Fruit fly (Drosophila melanogaster) whole organism, embryonic: ENCODE measurements around the gene Jhbp7.

Experiments used
- Antp ChIP-seq: fragments of 200-800 bp; sonication (Bioruptor generic); optimal IDR thresholded peaks from 3 replicates; lab custom pipeline; 2016; ENCODE audit warnings: missing biosample characterization, missing genetic modification characterization
- BtbVII ChIP-seq: fragments of 200-800 bp; sonication (Bioruptor generic); optimal IDR thresholded peaks from 3 replicates; lab custom pipeline; 2017; ENCODE audit warnings: missing biosample characterization, mild to moderate bottlenecking, missing genetic modification characterization
- CG10147 ChIP-seq: fragments of 200-800 bp; sonication (Bioruptor generic); optimal IDR thresholded peaks from 2 replicates; lab custom pipeline; 2019; ENCODE audit warnings: missing biosample characterization, mild to moderate bottlenecking, missing genetic modification characterization, moderate library complexity
- CG10267 ChIP-seq: fragments of 200-800 bp; sonication (Bioruptor generic); optimal IDR thresholded peaks from 2 replicates; lab custom pipeline; 2018; ENCODE audit warnings: missing biosample characterization, mild to moderate bottlenecking, missing genetic modification characterization, moderate library complexity
- CG11093 ChIP-seq: fragments of 200-800 bp; sonication (Bioruptor generic); IDR thresholded peaks from 3 replicates; pipeline ENCODE4 v1.3.6; 2022; ENCODE audit warnings: missing biosample characterization, missing genetic modification characterization
- CG11504 ChIP-seq: fragments of 200-800 bp; sonication (Bioruptor generic); optimal IDR thresholded peaks from 3 replicates; lab custom pipeline; 2019; ENCODE audit warnings: missing biosample characterization, mild to moderate bottlenecking, missing genetic modification characterization, moderate library complexity
- CG13296 ChIP-seq: fragments of 200-800 bp; sonication (Bioruptor generic); optimal IDR thresholded peaks from 3 replicates; lab custom pipeline; 2018; ENCODE audit warnings: missing biosample characterization, mild to moderate bottlenecking, missing genetic modification characterization
- CG13894 ChIP-seq: fragments of 200-800 bp; sonication (Bioruptor generic); optimal IDR thresholded peaks from 3 replicates; lab custom pipeline; 2018; ENCODE audit warnings: missing biosample characterization, mild to moderate bottlenecking, missing genetic modification characterization, moderate library complexity
- CG17612 ChIP-seq: fragments of 200-800 bp; sonication (Bioruptor generic); IDR thresholded peaks from 2 replicates; pipeline ENCODE4 v1.3.6; 2022; ENCODE audit warnings: missing biosample characterization, missing genetic modification characterization
- CG18262 ChIP-seq: fragments of 200-800 bp; optimal IDR thresholded peaks from 3 replicates; lab custom pipeline; 2019; ENCODE audit warnings: missing biosample characterization, mild to moderate bottlenecking, missing genetic modification characterization, moderate library complexity
- CG1832 ChIP-seq: fragments of 200-800 bp; sonication (Bioruptor generic); optimal IDR thresholded peaks from 2 replicates; lab custom pipeline; 2017; ENCODE audit warnings: missing biosample characterization, mild to moderate bottlenecking, missing genetic modification characterization, inconsistent platforms
- CG34376 ChIP-seq: fragments of 200-800 bp; sonication (Bioruptor generic); optimal IDR thresholded peaks from 2 replicates; lab custom pipeline; 2018; ENCODE audit warnings: missing biosample characterization, mild to moderate bottlenecking, missing genetic modification characterization
- CG7271 ChIP-seq: fragments of 200-800 bp; sonication (Bioruptor generic); optimal IDR thresholded peaks from 2 replicates; lab custom pipeline; 2018; ENCODE audit warnings: missing biosample characterization, mild to moderate bottlenecking, missing genetic modification characterization, moderate library complexity
- CG7372 ChIP-seq: fragments of 200-800 bp; sonication (Bioruptor generic); IDR thresholded peaks from 2 replicates; pipeline ENCODE4 v1.3.6; 2022; ENCODE audit warnings: missing biosample characterization, missing genetic modification characterization
- CG7839 ChIP-seq: fragments of 200-800 bp; sonication (Bioruptor generic); optimal IDR thresholded peaks from 3 replicates; lab custom pipeline; 2018; ENCODE audit warnings: missing biosample characterization, mild to moderate bottlenecking, missing genetic modification characterization, moderate library complexity
- CG7928 ChIP-seq: fragments of 200-800 bp; sonication (Bioruptor generic); optimal IDR thresholded peaks from 2 replicates; lab custom pipeline; 2017; ENCODE audit warnings: missing biosample characterization, mild to moderate bottlenecking, missing genetic modification characterization
- CG7963 ChIP-seq: fragments of 200-800 bp; sonication (Bioruptor generic); IDR thresholded peaks from 3 replicates; pipeline ENCODE4 v1.3.6; 2022; ENCODE audit warnings: missing biosample characterization, missing genetic modification characterization; ENCODE audit not compliant: partially characterized antibody
- CG7987 ChIP-seq: fragments of 200-800 bp; sonication (Bioruptor generic); optimal IDR thresholded peaks from 2 replicates; lab custom pipeline; 2018; ENCODE audit warnings: missing biosample characterization, mild to moderate bottlenecking, missing genetic modification characterization, moderate library complexity
- CG8924 ChIP-seq: fragments of 200-800 bp; optimal IDR thresholded peaks from 3 replicates; lab custom pipeline; 2019; ENCODE audit warnings: missing biosample characterization, mild to moderate bottlenecking, missing genetic modification characterization, moderate library complexity
- CTCF ChIP-seq: fragments of 200-800 bp; sonication (Bioruptor generic); optimal IDR thresholded peaks from 2 replicates; lab custom pipeline; 2017; ENCODE audit warnings: missing biosample characterization, mild to moderate bottlenecking, missing genetic modification characterization, moderate library complexity
- Dll ChIP-seq: fragments of 200-800 bp; sonication (Bioruptor generic); IDR thresholded peaks from 4 replicates; pipeline ENCODE4 v1.3.6; 2022; ENCODE audit warnings: missing biosample characterization, missing genetic modification characterization; ENCODE audit not compliant: partially characterized antibody
- H2.0 ChIP-seq: fragments of 200-800 bp; sonication (Bioruptor generic); IDR thresholded peaks from 2 replicates; pipeline ENCODE4 v1.3.6; 2022; ENCODE audit warnings: missing biosample characterization, missing genetic modification characterization
- HHEX ChIP-seq: fragments of 200-800 bp; sonication (Bioruptor generic); optimal IDR thresholded peaks from 3 replicates; lab custom pipeline; 2017; ENCODE audit warnings: missing biosample characterization, mild to moderate bottlenecking, missing genetic modification characterization, missing genetic modification reagents
- HmgD ChIP-seq: fragments of 200-800 bp; sonication (Bioruptor generic); optimal IDR thresholded peaks from 3 replicates; lab custom pipeline; 2016; ENCODE audit warnings: missing biosample characterization, missing genetic modification characterization
- Hr51 ChIP-seq, 2 experiments: fragments of 200-800 bp; sonication (Bioruptor generic); optimal IDR thresholded peaks; 2 replicates in 1 of 2; 3 replicates in 1 of 2; lab custom pipeline; 2016 to 2018; ENCODE audit warnings: missing biosample characterization in 2 of 2, missing genetic modification characterization in 2 of 2, mild to moderate bottlenecking in 1 of 2, moderate library complexity in 1 of 2
- Lim3 ChIP-seq: fragments of 200-800 bp; sonication (Bioruptor generic); IDR thresholded peaks from 2 replicates; pipeline ENCODE4 v1.3.6; 2022; ENCODE audit warnings: missing biosample characterization, missing genetic modification characterization
- Nf-YC ChIP-seq: fragments of 200-800 bp; optimal IDR thresholded peaks from 3 replicates; lab custom pipeline; 2019; ENCODE audit warnings: missing biosample characterization, mild to moderate bottlenecking, missing genetic modification characterization, moderate library complexity
- Rfx ChIP-seq: fragments of 200-800 bp; sonication (Bioruptor generic); IDR thresholded peaks from 2 replicates; pipeline ENCODE4 v1.3.6; 2022; ENCODE audit warnings: missing biosample characterization, missing genetic modification characterization
- Sry-β ChIP-seq: fragments of 200-800 bp; sonication (Bioruptor generic); optimal IDR thresholded peaks from 2 replicates; lab custom pipeline; 2018; ENCODE audit warnings: missing biosample characterization, mild to moderate bottlenecking, missing genetic modification characterization, moderate library complexity
- Ssrp ChIP-seq: fragments of 200-800 bp; sonication (Bioruptor generic); optimal IDR thresholded peaks from 2 replicates; lab custom pipeline; 2018; ENCODE audit warnings: missing biosample characterization, mild to moderate bottlenecking, missing genetic modification characterization, moderate library complexity
- Usf ChIP-seq: fragments of 200-800 bp; sonication (Bioruptor generic); optimal IDR thresholded peaks from 2 replicates; lab custom pipeline; 2017; ENCODE audit warnings: missing genotype, missing biosample characterization, missing genetic modification characterization
- Vsx1 ChIP-seq: fragments of 200-800 bp; sonication (Bioruptor generic); optimal IDR thresholded peaks from 2 replicates; lab custom pipeline; 2017; ENCODE audit warnings: missing biosample characterization, mild to moderate bottlenecking, missing genetic modification characterization, missing genetic modification reagents
- ara ChIP-seq: fragments of 200-800 bp; sonication (Bioruptor generic); IDR thresholded peaks from 2 replicates; pipeline ENCODE4 v1.3.6; 2022; ENCODE audit warnings: missing biosample characterization, missing genetic modification characterization
- cad ChIP-seq: fragments of >200 bp; optimal IDR thresholded peaks from 2 replicates; lab custom pipeline; 2017; ENCODE audit warnings: missing biosample characterization, missing genetic modification characterization
- cas ChIP-seq: fragments of 200-800 bp; sonication (Bioruptor generic); IDR thresholded peaks from 2 replicates; pipeline ENCODE4 v1.3.6; 2022; ENCODE audit warnings: missing biosample characterization, missing genetic modification characterization
- chn ChIP-seq: fragments of 200-800 bp; sonication (Bioruptor generic); optimal IDR thresholded peaks from 2 replicates; lab custom pipeline; 2016; ENCODE audit warnings: missing biosample characterization, missing genetic modification characterization
- disco-r ChIP-seq: fragments of 200-800 bp; sonication (Bioruptor generic); optimal IDR thresholded peaks from 2 replicates; lab custom pipeline; 2016; ENCODE audit warnings: missing biosample characterization, missing genetic modification characterization
- gt ChIP-seq: fragments of 200-800 bp; sonication (Bioruptor generic); IDR thresholded peaks from 2 replicates; pipeline ENCODE4 v1.3.6; 2022; ENCODE audit warnings: missing biosample characterization, missing genetic modification characterization
- hbn ChIP-seq: fragments of 200-800 bp; sonication (Bioruptor generic); IDR thresholded peaks from 2 replicates; pipeline ENCODE4 v1.3.6; 2022; ENCODE audit warnings: missing biosample characterization, missing genetic modification characterization; ENCODE audit not compliant: partially characterized antibody
- hkb ChIP-seq, 2 experiments: fragments of 200-800 bp in 1 of 2; fragments of >200 bp in 1 of 2; sonication (Bioruptor generic) in 1 of 2; IDR thresholded peaks in 1 of 2; optimal IDR thresholded peaks in 1 of 2; 2 replicates each; pipeline versions ENCODE4 v1.3.6 to Lab custom; 2017 to 2022; ENCODE audit warnings: missing biosample characterization in 1 of 2, missing genetic modification characterization in 1 of 2
- ind ChIP-seq: fragments of 200-800 bp; sonication (Bioruptor generic); optimal IDR thresholded peaks from 3 replicates; lab custom pipeline; 2016; ENCODE audit warnings: missing biosample characterization, missing genetic modification characterization
- ken ChIP-seq: fragments of 200-800 bp; sonication (Bioruptor generic); IDR thresholded peaks from 3 replicates; pipeline ENCODE4 v1.3.6; 2022; ENCODE audit warnings: missing biosample characterization, missing genetic modification characterization
- lilli ChIP-seq: fragments of 200-800 bp; sonication (Bioruptor generic); optimal IDR thresholded peaks from 3 replicates; lab custom pipeline; 2016; ENCODE audit warnings: missing biosample characterization, missing genetic modification characterization
- lmd ChIP-seq: fragments of 200-800 bp; sonication (Bioruptor generic); IDR thresholded peaks from 2 replicates; pipeline ENCODE4 v1.3.6; 2022; ENCODE audit warnings: missing biosample characterization, missing genetic modification characterization
- lola ChIP-seq, 3 experiments: fragments of >200 bp in 2 of 3; fragments of 200-800 bp in 1 of 3; sonication (Bioruptor generic) in 1 of 3; optimal IDR thresholded peaks; 2 replicates each; lab custom pipeline; 2017 to 2019; ENCODE audit warnings: missing biosample characterization in 3 of 3, missing genetic modification characterization in 3 of 3, mild to moderate bottlenecking in 1 of 3, moderate library complexity in 1 of 3
- psq ChIP-seq: fragments of 200-800 bp; sonication (Bioruptor generic); optimal IDR thresholded peaks from 2 replicates; lab custom pipeline; 2017; ENCODE audit warnings: missing biosample characterization, missing genetic modification characterization
- shn ChIP-seq: fragments of 200-800 bp; sonication (Bioruptor generic); optimal IDR thresholded peaks from 3 replicates; lab custom pipeline; 2016; ENCODE audit warnings: missing biosample characterization, missing genetic modification characterization
- slbo ChIP-seq: fragments of 200-800 bp; sonication (Bioruptor generic); IDR thresholded peaks from 2 replicates; pipeline ENCODE4 v1.3.6; 2022; ENCODE audit warnings: missing biosample characterization, missing genetic modification characterization
- ssp ChIP-seq: fragments of 200-800 bp; sonication (Bioruptor generic); IDR thresholded peaks from 2 replicates; pipeline ENCODE4 v1.3.6; 2022; ENCODE audit warnings: missing biosample characterization, missing genetic modification characterization
- tap ChIP-seq: fragments of 200-800 bp; optimal IDR thresholded peaks from 3 replicates; lab custom pipeline; 2019; ENCODE audit warnings: missing biosample characterization, mild to moderate bottlenecking, missing genetic modification characterization, moderate library complexity
- twi ChIP-seq: fragments of 200-800 bp; optimal IDR thresholded peaks from 2 replicates; lab custom pipeline; 2019; ENCODE audit warnings: missing biosample characterization, mild to moderate bottlenecking, missing genetic modification characterization, moderate library complexity

The Jhbp7 gene

DNA sequence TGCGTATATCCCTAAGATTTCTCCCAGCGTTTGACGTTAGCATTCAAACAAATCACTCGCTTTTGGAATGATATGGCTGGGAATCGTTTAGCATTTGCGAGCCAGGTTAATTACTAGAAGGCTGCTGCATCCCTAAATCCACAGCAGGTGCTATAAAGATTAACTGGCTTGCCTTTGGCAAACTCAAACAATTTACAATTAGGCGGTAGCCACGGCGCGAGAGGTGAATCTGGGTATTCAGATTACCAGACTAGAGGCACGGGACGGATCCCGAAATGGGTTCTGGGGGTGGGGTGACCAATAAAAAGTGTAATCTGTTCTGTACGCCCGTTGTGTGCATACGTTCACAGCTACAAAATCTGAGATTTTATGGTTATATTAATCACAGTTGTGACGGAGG, 43.8 kb downstream of the Jhbp7 start, which contains the start of gene CG11892 (continued):
- TF ChIP-seq Dll: no peak
- no peak for TF ChIP-seq psq (GFP tag; lab: Kevin White, UChicago)
- no peak for TF ChIP-seq cas
- no peak for TF ChIP-seq Usf (GFP tag; lab: Kevin White, UChicago)
- no peak for TF ChIP-seq CG7372
- no peak for TF ChIP-seq Hr51 (GFP tag; optimal IDR thresholded peaks at IDR 0.05; lab: Kevin White, UChicago)
- no peak for TF ChIP-seq lola (GFP tag; optimal IDR thresholded peaks at IDR 0.05; lab: Kevin White, UChicago)
- no peak for TF ChIP-seq lmd (GFP tag; lab: Robert Waterston, UW)
- TF ChIP-seq CG10147 (GFP tag; lab: Kevin White, UChicago): peak; percentile 27
- peak; percentile 80 for TF ChIP-seq CG7987
- no peak for TF ChIP-seq Antp (GFP tag; lab: Kevin White, UChicago)
- 0 out of 2 replicates have a peak, but pooled peaks have one; percentile 15 for TF ChIP-seq Rfx (GFP tag; lab: Robert Waterston, UW)
- TF ChIP-seq Vsx1 (GFP tag; lab: Kevin White, UChicago): peak; percentile 45
- TF ChIP-seq twi (tag; lab: Kevin White, UChicago): no peak
- peak; percentile 45 for TF ChIP-seq CG7928 (GFP tag; lab: Kevin White, UChicago)
- TF ChIP-seq CG11504 (tag; lab: Kevin White, UChicago): no peak
- peak; percentile 76 for TF ChIP-seq CG13296
- no peak for TF ChIP-seq cad (GFP tag; lab: Kevin White, UChicago)
- TF ChIP-seq ken: no peak
- TF ChIP-seq Nf-YC: no peak
- no peak for TF ChIP-seq CG8924 (tag; lab: Kevin White, UChicago)
- no peak for TF ChIP-seq shn
- TF ChIP-seq CG10267 (tag; lab: Kevin White, UChicago): no peak
- TF ChIP-seq CG34376 (GFP tag; lab: Kevin White, UChicago): peak; percentile 17
- TF ChIP-seq slbo (GFP tag; lab: Robert Waterston, UW): no peak
- TF ChIP-seq HmgD (GFP tag; lab: Kevin White, UChicago): no peak
- no peak for TF ChIP-seq ind
- TF ChIP-seq gt (GFP tag; lab: Robert Waterston, UW): no peak
- TF ChIP-seq CG11093: no peak
- no peak for TF ChIP-seq Sry-β (GFP tag; lab: Kevin White, UChicago)
- TF ChIP-seq tap: peak; percentile 52
- TF ChIP-seq CG1832 (GFP tag; lab: Kevin White, UChicago): no peak
- no peak for TF ChIP-seq chn
- no peak for TF ChIP-seq CG18262 (tag; lab: Kevin White, UChicago)
- peak; percentile 15 for TF ChIP-seq lilli (GFP tag; lab: Kevin White, UChicago)
- TF ChIP-seq CTCF: no peak
- no peak for TF ChIP-seq ssp (GFP tag; lab: Robert Waterston, UW)
- TF ChIP-seq Lim3 (GFP tag; lab: Robert Waterston, UW): no peak
- no peak for TF ChIP-seq disco-r
- no peak for TF ChIP-seq CG7839
- no peak for TF ChIP-seq hkb (optimal IDR thresholded peaks at IDR 0.05; lab: Kevin White, UChicago)
- TF ChIP-seq hkb (GFP tag; IDR thresholded peaks at IDR 0.05; lab: Robert Waterston, UW): peak; percentile 27; the same call in 1 of the 2 replicates
- TF ChIP-seq CG7963 (GFP tag; lab: Robert Waterston, UW): no peak
- TF ChIP-seq CG17612 (GFP tag; lab: Robert Waterston, UW): no peak
- no peak for TF ChIP-seq Ssrp
- peak; percentile 52 for TF ChIP-seq BtbVII (GFP tag; lab: Kevin White, UChicago)
- no peak for TF ChIP-seq H2.0
- peak; percentile 68 for TF ChIP-seq CG13894 (tag; lab: Kevin White, UChicago)
- TF ChIP-seq CG7271 (tag; lab: Kevin White, UChicago): no peak
- 0 out of 2 replicates have a peak, but pooled peaks have one; percentile 43 for TF ChIP-seq ara (GFP tag; lab: Robert Waterston, UW)
- TF ChIP-seq hbn (GFP tag; lab: Robert Waterston, UW): no peak
- TF ChIP-seq HHEX (GFP tag; lab: Kevin White, UChicago): peak; percentile 64
